Worm (Caenorhabditis elegans) whole organism, young adult: Measurements from ENCODE around the gene snf-9.

ENCODE experiments used
- F10E7.11 ChIP-seq: sonication (generic microtip); optimal IDR thresholded peaks from 2 replicates; lab custom pipeline; 2017; ENCODE audit warnings: mild to moderate bottlenecking, missing genetic modification characterization, moderate library complexity, missing compliant biosample characterization
- F37B4.10 ChIP-seq: fragments of 200-800 bp; sonication (Bioruptor generic); IDR thresholded peaks from 2 replicates; pipeline ENCODE4 v1.3.6; 2022; ENCODE audit warnings: missing genetic modification characterization, missing compliant biosample characterization
- F39B2.1 ChIP-seq: fragments of 200-800 bp; sonication (Bioruptor generic); IDR thresholded peaks from 2 replicates; pipeline ENCODE4 v1.3.6; 2022; ENCODE audit warnings: missing genetic modification reagents, missing genetic modification characterization, missing compliant biosample characterization
- F49E8.2 ChIP-seq: sonication (generic microtip); optimal IDR thresholded peaks from 3 replicates; lab custom pipeline; 2017; ENCODE audit warnings: missing genetic modification characterization, mild to moderate bottlenecking, missing compliant biosample characterization, antibody characterized with exemption, moderate library complexity; ENCODE audit not compliant: insufficient read depth
- T07F8.4 ChIP-seq: sonication (generic microtip); optimal IDR thresholded peaks from 2 replicates; lab custom pipeline; 2016; ENCODE audit warnings: mild to moderate bottlenecking, missing genetic modification characterization, moderate library complexity, missing compliant biosample characterization
- Y53F4B.3 ChIP-seq: fragments of 200-800 bp; sonication (Bioruptor generic); IDR thresholded peaks from 2 replicates; pipeline ENCODE4 v1.3.6; 2022; ENCODE audit warnings: missing genetic modification reagents, missing genetic modification characterization, missing compliant biosample characterization
- Y79H2A.3 ChIP-seq: fragments of 200-800 bp; sonication (Bioruptor generic); conservative IDR thresholded peaks from 2 replicates; pipeline ENCODE4 v1.3.6; 2022; ENCODE audit warnings: missing genetic modification reagents, missing genetic modification characterization, missing compliant biosample characterization
- aptf-2 ChIP-seq: fragments of 200-800 bp; sonication (Bioruptor generic); conservative IDR thresholded peaks from 2 replicates; pipeline ENCODE4 v1.3.6; 2022; ENCODE audit warnings: missing genetic modification reagents, missing genetic modification characterization, missing compliant biosample characterization
- athp-1 ChIP-seq: sonication (generic microtip); optimal IDR thresholded peaks from 2 replicates; lab custom pipeline; 2017; ENCODE audit warnings: mild to moderate bottlenecking, missing genetic modification characterization, missing compliant biosample characterization
- attf-6 ChIP-seq: fragments of 200-800 bp; sonication (Bioruptor generic); IDR thresholded peaks from 2 replicates; pipeline ENCODE4 v1.3.6; 2022; ENCODE audit warnings: missing genetic modification reagents, missing genetic modification characterization, missing compliant biosample characterization
- cebp-1 ChIP-seq, 2 experiments: fragments of 200-800 bp in 1 of 2; sonication (Bioruptor generic) in 1 of 2; sonication (generic microtip) in 1 of 2; IDR thresholded peaks in 1 of 2; optimal IDR thresholded peaks in 1 of 2; 2 replicates each; pipeline versions ENCODE4 v1.3.6 to Lab custom; 2017 to 2022; ENCODE audit warnings: missing compliant biosample characterization in 2 of 2, missing genetic modification characterization in 2 of 2, mild to moderate bottlenecking in 1 of 2, missing genetic modification reagents in 1 of 2, moderate library complexity in 1 of 2
- cebp-2 ChIP-seq: fragments of 200-800 bp; sonication (Bioruptor generic); IDR thresholded peaks from 2 replicates; pipeline ENCODE4 v1.3.6; 2022; ENCODE audit warnings: missing genetic modification characterization, missing compliant biosample characterization
- ceh-27 ChIP-seq: fragments of 200-800 bp; sonication (Bioruptor generic); optimal IDR thresholded peaks from 2 replicates; lab custom pipeline; 2018; ENCODE audit warnings: mild to moderate bottlenecking, missing genetic modification characterization, moderate library complexity, missing compliant biosample characterization
- ceh-58 ChIP-seq: fragments of 200-800 bp; sonication (Bioruptor generic); IDR thresholded peaks from 2 replicates; pipeline ENCODE4 v1.3.6; 2022; ENCODE audit warnings: missing genetic modification characterization, missing compliant biosample characterization
- ceh-79 ChIP-seq: sonication (generic microtip); optimal IDR thresholded peaks from 2 replicates; lab custom pipeline; 2017; ENCODE audit warnings: mild to moderate bottlenecking, missing genetic modification characterization, missing compliant biosample characterization
- dpff-1 ChIP-seq: sonication (generic microtip); optimal IDR thresholded peaks from 2 replicates; lab custom pipeline; 2017; ENCODE audit warnings: mild to moderate bottlenecking, missing genetic modification characterization, missing compliant biosample characterization
- efl-1 ChIP-seq: fragments of 150-350 bp; optimal IDR thresholded peaks from 2 replicates; lab custom pipeline; 2014; ENCODE audit warnings: missing biosample characterization, missing genetic modification reagents, missing genetic modification characterization
- egl-18 ChIP-seq: fragments of 200-800 bp; sonication (Bioruptor generic); IDR thresholded peaks from 2 replicates; pipeline ENCODE4 v1.3.6; 2022; ENCODE audit warnings: missing genetic modification reagents, missing genetic modification characterization, missing compliant biosample characterization
- egl-44 ChIP-seq: fragments of 200-800 bp; sonication (Bioruptor generic); IDR thresholded peaks from 2 replicates; pipeline ENCODE4 v1.3.6; 2022; ENCODE audit warnings: missing genetic modification reagents, missing genetic modification characterization, missing compliant biosample characterization
- egrh-3 ChIP-seq: fragments of 200-800 bp; sonication (Bioruptor generic); IDR thresholded peaks from 2 replicates; pipeline ENCODE4 v1.3.6; 2022; ENCODE audit warnings: missing genetic modification reagents, missing genetic modification characterization, missing compliant biosample characterization
- ekl-4 ChIP-seq: fragments of 200-800 bp; sonication (Bioruptor generic); IDR thresholded peaks from 2 replicates; pipeline ENCODE4 v1.3.6; 2022; ENCODE audit warnings: missing genetic modification reagents, missing genetic modification characterization, missing compliant biosample characterization
- ets-4 ChIP-seq: fragments of 200-800 bp; sonication (Bioruptor generic); optimal IDR thresholded peaks from 2 replicates; lab custom pipeline; 2018; ENCODE audit warnings: mild to moderate bottlenecking, missing genetic modification characterization, missing compliant biosample characterization
- fkh-3 ChIP-seq: sonication (generic microtip); optimal IDR thresholded peaks from 2 replicates; lab custom pipeline; 2016; ENCODE audit warnings: mild to moderate bottlenecking, missing genetic modification characterization, missing compliant biosample characterization
- hmg-20 ChIP-seq: fragments of 200-800 bp; sonication (Bioruptor generic); IDR thresholded peaks from 2 replicates; pipeline ENCODE4 v1.3.6; 2022; ENCODE audit warnings: missing genetic modification reagents, missing genetic modification characterization, missing compliant biosample characterization
- let-607 ChIP-seq, 2 experiments: fragments of 200-800 bp in 1 of 2; sonication (Bioruptor generic) in 1 of 2; sonication (generic microtip) in 1 of 2; optimal IDR thresholded peaks; 2 replicates each; lab custom pipeline; 2016 to 2018; ENCODE audit warnings: mild to moderate bottlenecking in 2 of 2, missing compliant biosample characterization in 2 of 2, missing genetic modification characterization in 2 of 2, moderate library complexity in 2 of 2, missing genotype in 1 of 2
- lin-26 ChIP-seq: fragments of 200-800 bp; sonication (Bioruptor generic); IDR thresholded peaks from 2 replicates; pipeline ENCODE4 v1.3.6; 2022; ENCODE audit warnings: missing genetic modification reagents, missing genetic modification characterization, missing compliant biosample characterization
- lin-40 ChIP-seq: sonication (generic microtip); optimal IDR thresholded peaks from 2 replicates; lab custom pipeline; 2016; ENCODE audit warnings: missing genetic modification characterization, mild to moderate bottlenecking, missing compliant biosample characterization, missing genotype, missing genetic modification reagents
- madf-3 ChIP-seq: fragments of 200-800 bp; sonication (Bioruptor generic); IDR thresholded peaks from 2 replicates; pipeline ENCODE4 v1.3.6; 2022; ENCODE audit warnings: missing genetic modification reagents, missing genetic modification characterization, missing compliant biosample characterization
- mcd-1 ChIP-seq: fragments of 200-800 bp; sonication (Bioruptor generic); IDR thresholded peaks from 2 replicates; pipeline ENCODE4 v1.3.6; 2022; ENCODE audit warnings: missing genetic modification reagents, missing genetic modification characterization, missing compliant biosample characterization
- nfya-1 ChIP-seq: sonication (generic microtip); optimal IDR thresholded peaks from 2 replicates; lab custom pipeline; 2017; ENCODE audit warnings: antibody characterized with exemption, missing compliant biosample characterization, missing genetic modification characterization, borderline replicate concordance; ENCODE audit not compliant: insufficient read depth
- nfya-2 ChIP-seq: fragments of 200-800 bp; sonication (Bioruptor generic); IDR thresholded peaks from 2 replicates; pipeline ENCODE4 v1.3.6; 2022; ENCODE audit warnings: missing genetic modification reagents, missing genetic modification characterization, missing compliant biosample characterization
- nfyb-1 ChIP-seq: fragments of 200-800 bp; sonication (Bioruptor generic); IDR thresholded peaks from 2 replicates; pipeline ENCODE4 v1.3.6; 2022; ENCODE audit warnings: missing genetic modification reagents, missing genetic modification characterization, missing compliant biosample characterization
- nhr-120 ChIP-seq: fragments of 200-800 bp; sonication (Bioruptor generic); IDR thresholded peaks from 2 replicates; pipeline ENCODE4 v1.3.6; 2022; ENCODE audit warnings: missing genetic modification characterization, missing compliant biosample characterization
- repo-1 ChIP-seq: sonication (generic microtip); optimal IDR thresholded peaks from 2 replicates; lab custom pipeline; 2017; ENCODE audit warnings: mild to moderate bottlenecking, missing genetic modification characterization, missing compliant biosample characterization
- snpc-3.4 ChIP-seq: sonication (generic microtip); optimal IDR thresholded peaks from 2 replicates; lab custom pipeline; 2017; ENCODE audit warnings: missing genetic modification characterization, mild to moderate bottlenecking, missing compliant biosample characterization, antibody characterized with exemption, moderate library complexity, missing genotype, missing genetic modification reagents
- snpc-4 ChIP-seq, 5 experiments: fragments of 150-350 bp in 1 of 5; sonication (generic microtip) in 4 of 5; optimal IDR thresholded peaks; 2 replicates each; lab custom pipeline; 2014 to 2018; ENCODE audit warnings: missing genetic modification characterization in 5 of 5, missing biosample characterization in 3 of 5, antibody characterized with exemption in 2 of 5, mild to moderate bottlenecking in 2 of 5, missing compliant biosample characterization in 2 of 5, missing genotype in 2 of 5, moderate library complexity in 2 of 5, missing genetic modification reagents in 1 of 5
- tbp1 ChIP-seq: fragments of 200-800 bp; sonication (Bioruptor generic); optimal IDR thresholded peaks from 2 replicates; lab custom pipeline; 2018; ENCODE audit warnings: mild to moderate bottlenecking, missing genetic modification characterization, missing compliant biosample characterization
- tbx-9 ChIP-seq: sonication (generic microtip); optimal IDR thresholded peaks from 2 replicates; lab custom pipeline; 2016; ENCODE audit warnings: borderline replicate concordance, missing genetic modification characterization, inconsistent platforms, missing compliant biosample characterization
- unc-130 ChIP-seq: sonication (generic microtip); optimal IDR thresholded peaks from 2 replicates; lab custom pipeline; 2016; ENCODE audit warnings: missing genetic modification reagents, missing genetic modification characterization, missing compliant biosample characterization
- ztf-25 ChIP-seq: fragments of 200-800 bp; sonication (Bioruptor generic); IDR thresholded peaks from 2 replicates; pipeline ENCODE4 v1.3.6; 2022; ENCODE audit warnings: missing genetic modification reagents, missing genetic modification characterization, missing compliant biosample characterization
- ztf-26 ChIP-seq: sonication (generic microtip); optimal IDR thresholded peaks from 2 replicates; lab custom pipeline; 2017; ENCODE audit warnings: missing genetic modification characterization, missing compliant biosample characterization
- ztf-28 ChIP-seq: fragments of 200-800 bp; sonication (Bioruptor generic); IDR thresholded peaks from 2 replicates; pipeline ENCODE4 v1.3.6; 2022; ENCODE audit warnings: missing genetic modification reagents, missing genetic modification characterization, missing compliant biosample characterization
- ztf-3 ChIP-seq: fragments of 200-800 bp; sonication (Bioruptor generic); optimal IDR thresholded peaks from 2 replicates; lab custom pipeline; 2018; ENCODE audit warnings: mild to moderate bottlenecking, missing genetic modification characterization, missing compliant biosample characterization
- ztf-6 ChIP-seq: fragments of 200-800 bp; sonication (Bioruptor generic); IDR thresholded peaks from 2 replicates; pipeline ENCODE4 v1.3.6; 2022; ENCODE audit warnings: missing genetic modification reagents, missing genetic modification characterization, missing compliant biosample characterization

snf-9 gene

ce11 chrIV:17277459-17278173 is 34.3 kb upstream of the snf-9 start:
- TF ChIP-seq Y79H2A.3 (GFP tag; lab: Robert Waterston, UW) = no peak
- TF ChIP-seq madf-3 = 0 out of 2 replicates have a peak, but pooled peaks have one; percentile 1
- no peak for TF ChIP-seq let-607 (tag; optimal IDR thresholded peaks at IDR 0.05; lab: Kevin White, UChicago)
- TF ChIP-seq F10E7.11 = no peak
- 0 out of 2 replicates have a peak, but pooled peaks have one; percentile 11 for TF ChIP-seq lin-26
- no peak for TF ChIP-seq F39B2.1
- TF ChIP-seq egl-44 (GFP tag; lab: Robert Waterston, UW) = no peak
- TF ChIP-seq nfyb-1 (GFP tag; lab: Robert Waterston, UW) = peak; percentile 28; the same call in 1 of the 2 replicates
- TF ChIP-seq ceh-58 (GFP tag; lab: Robert Waterston, UW) = 0 out of 2 replicates have a peak, but pooled peaks have one; percentile 22
- TF ChIP-seq ceh-79 (tag; lab: Kevin White, UChicago) = no peak

ce11 chrIV:17278363-17278762 is 33.6 kb upstream of the snf-9 start:
- TF ChIP-seq aptf-2 (peak; percentile 78), cebp-2 (0 out of 2 replicates have a peak, but pooled peaks have one; percentile 77), cebp-1 (GFP tag; IDR thresholded peaks at IDR 0.05; lab: Robert Waterston, UW) (peak; percentile 94), cebp-1 (tag; optimal IDR thresholded peaks at IDR 0.05; lab: Kevin White, UChicago) (peak; percentile 97), ztf-3 (GFP tag; lab: Kevin White, UChicago) (peak; percentile 96), ztf-26 (tag; lab: Kevin White, UChicago) (peak; percentile 97), lin-40 (tag; lab: Kevin White, UChicago) (peak; percentile 99), ztf-6 (GFP tag; lab: Robert Waterston, UW) (peak; percentile 94), attf-6 (GFP tag; lab: Robert Waterston, UW) (peak; percentile 90), Y53F4B.3 (GFP tag; lab: Robert Waterston, UW) (no peak), nhr-120 (GFP tag; lab: Robert Waterston, UW) (no peak), dpff-1 (tag; lab: Kevin White, UChicago) (peak; percentile 91), ceh-27 (GFP tag; lab: Kevin White, UChicago) (peak; percentile 96), ets-4 (GFP tag; lab: Kevin White, UChicago) (no peak), egrh-3 (GFP tag; lab: Robert Waterston, UW) (peak; percentile 88), unc-130 (GFP tag; lab: Kevin White, UChicago) (peak; percentile 83), nfya-1 (tag; lab: Kevin White, UChicago) (no peak), ekl-4 (GFP tag; lab: Robert Waterston, UW) (peak; percentile 97), nfya-2 (no peak), let-607 (tag; optimal IDR thresholded peaks at IDR 0.05; lab: Kevin White, UChicago) (peak; percentile 82 to 91), athp-1 (tag; lab: Kevin White, UChicago) (peak; percentile 96), ceh-79 (tag; lab: Kevin White, UChicago) (peak; percentile 79), mcd-1 (GFP tag; lab: Robert Waterston, UW) (peak; percentile 92), T07F8.4 (tag; lab: Kevin White, UChicago) (no peak), ztf-25 (0 out of 2 replicates have a peak, but pooled peaks have one; percentile 33), egl-18 (peak; percentile 88), F37B4.10 (GFP tag; lab: Robert Waterston, UW) (no peak), F49E8.2 (tag; lab: Kevin White, UChicago) (peak; percentile 88), tbp1 (GFP tag; lab: Kevin White, UChicago) (peak; percentile 80), snpc-3.4 (tag; lab: Kevin White, UChicago) (peak; percentile 80), ztf-28 (GFP tag; lab: Robert Waterston, UW) (peak; percentile 92), repo-1 (tag; lab: Kevin White, UChicago) (peak; percentile 97), fkh-3 (tag; lab: Kevin White, UChicago) (no peak), hmg-20 (peak; percentile 23; the same call in 1 of the 2 replicates), snpc-4 (GFP tag; optimal IDR thresholded peaks at IDR 0.05; lab: Kevin White, UChicago) (peak; percentile 79), snpc-4 (tag; optimal IDR thresholded peaks at IDR 0.05; lab: Kevin White, UChicago) (peak; percentile 82 to 94 (median 86)), efl-1 (GFP tag; lab: Kevin White, UChicago) (peak; percentile 65), tbx-9 (tag; lab: Kevin White, UChicago) (peak; percentile 35)
